In the genomic region with DNA sequence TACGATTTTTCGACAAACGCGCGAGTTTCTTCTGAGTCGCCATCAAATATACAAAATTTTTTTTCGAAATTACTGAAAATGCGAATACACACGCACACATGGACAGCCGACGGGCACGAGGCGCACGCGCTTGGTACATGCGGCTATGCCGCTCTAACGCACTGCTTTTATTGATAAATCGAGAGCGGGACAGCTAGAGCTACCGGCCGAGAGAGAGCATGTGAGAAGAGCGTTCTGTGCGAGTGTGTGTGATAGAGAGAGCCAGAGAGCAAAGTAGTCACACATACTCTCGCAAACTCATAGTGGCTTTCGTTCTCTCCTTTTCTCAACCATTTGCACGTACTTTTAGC, we compare ENCODE assay signal across 2 fruit fly cellular contexts.
TF ChIP-seq lines count a peak whose summit lies in the region.

No protein-coding gene starts in this region.

TF ChIP-seq in whole organism, embryonic, 481 proteins besides CTCF, POLR2A, EP300 and RAD21 (continued from another document):
- TF ChIP-seq z (GFP tag; IDR thresholded peaks at IDR 0.05; lab: Robert Waterston, UW) (0 out of 3 replicates have a peak, but pooled peaks have one; percentile 26), CG18599 (GFP tag; optimal IDR thresholded peaks at IDR 0.05; lab: Kevin White, UChicago) (peak; percentile 18), Eip74EF (GFP tag; optimal IDR thresholded peaks at IDR 0.05; lab: Kevin White, UChicago) (peak in 1 of 2 experiments; percentile 27), CG6272 (GFP tag; IDR thresholded peaks at IDR 0.05; lab: Robert Waterston, UW) (no peak), CG8359 (GFP tag; optimal IDR thresholded peaks at IDR 0.05; lab: Kevin White, UChicago; ENCODE audit: borderline replicate concordance) (peak; percentile 10), so (GFP tag; IDR thresholded peaks at IDR 0.05; lab: Robert Waterston, UW) (no peak), twi (tag; optimal IDR thresholded peaks at IDR 0.05; lab: Kevin White, UChicago) (no peak), pfk (GFP tag; optimal IDR thresholded peaks at IDR 0.05; lab: Kevin White, UChicago) (peak; percentile 0), ewg (GFP tag; optimal IDR thresholded peaks at IDR 0.05; lab: Kevin White, UChicago) (peak; percentile 99), YL-1 (GFP tag; optimal IDR thresholded peaks at IDR 0.05; lab: Kevin White, UChicago) (peak; percentile 71), CG32772 (GFP tag; IDR thresholded peaks at IDR 0.05; lab: Robert Waterston, UW) (peak; percentile 88), CG17912 (GFP tag; optimal IDR thresholded peaks at IDR 0.05; lab: Kevin White, UChicago) (peak; percentile 20), sqz (GFP tag; optimal IDR thresholded peaks at IDR 0.05; lab: Kevin White, UChicago) (peak; percentile 97), zf30C (GFP tag; optimal IDR thresholded peaks at IDR 0.05; lab: Kevin White, UChicago) (peak; percentile 50), phol (tag; optimal IDR thresholded peaks at IDR 0.05; lab: Kevin White, UChicago) (peak; percentile 41), CG32767 (GFP tag; IDR thresholded peaks at IDR 0.05; lab: Robert Waterston, UW) (peak; percentile 80), CG8924 (tag; optimal IDR thresholded peaks at IDR 0.05; lab: Kevin White, UChicago) (no peak), Nf-YC (tag; optimal IDR thresholded peaks at IDR 0.05; lab: Kevin White, UChicago) (peak; percentile 28), CG8478 (optimal IDR thresholded peaks at IDR 0.05; lab: Kevin White, UChicago) (peak; percentile 99), sd (tag; optimal IDR thresholded peaks at IDR 0.05; lab: Kevin White, UChicago) (peak; percentile 59), CG7745 (tag; optimal IDR thresholded peaks at IDR 0.05; lab: Kevin White, UChicago) (peak; percentile 3), CG1832 (GFP tag; optimal IDR thresholded peaks at IDR 0.05; lab: Kevin White, UChicago) (peak; percentile 98), rib (GFP tag; IDR thresholded peaks at IDR 0.05; lab: Robert Waterston, UW) (peak; percentile 75), CG8290 (GFP tag; optimal IDR thresholded peaks at IDR 0.05; lab: Kevin White, UChicago) (no peak), CG8290 (tag; optimal IDR thresholded peaks at IDR 0.05; lab: Kevin White, UChicago) (peak in 1 of 2 experiments; percentile 44), CG4360 (GFP tag; IDR thresholded peaks at IDR 0.05; lab: Robert Waterston, UW) (peak; percentile 43; the same call in 1 of the 2 replicates), nom (GFP tag; optimal IDR thresholded peaks at IDR 0.05; lab: Kevin White, UChicago) (peak; percentile 4), CG9437 (GFP tag; optimal IDR thresholded peaks at IDR 0.05; lab: Kevin White, UChicago) (no peak), ara (GFP tag; IDR thresholded peaks at IDR 0.05; lab: Robert Waterston, UW) (no peak), CG31441 (GFP tag; IDR thresholded peaks at IDR 0.05; lab: Robert Waterston, UW) (no peak), Max (GFP tag; optimal IDR thresholded peaks at IDR 0.05; lab: Kevin White, UChicago) (peak; percentile 35), vvl (GFP tag; IDR thresholded peaks at IDR 0.05; lab: Robert Waterston, UW) (peak; percentile 7; the same call in 1 of the 2 replicates), CG34422 (GFP tag; IDR thresholded peaks at IDR 0.05; lab: Robert Waterston, UW) (peak; percentile 22; the same call in 1 of the 3 replicates), cg (GFP tag; optimal IDR thresholded peaks at IDR 0.05; lab: Kevin White, UChicago) (peak; percentile 99), Dfd (GFP tag; optimal IDR thresholded peaks at IDR 0.05; lab: Kevin White, UChicago) (peak in 1 of 2 experiments; percentile 52), crol (GFP tag; IDR thresholded peaks at IDR 0.05; lab: Robert Waterston, UW) (peak; percentile 31; the same call in 1 of the 2 replicates), peb (GFP tag; IDR thresholded peaks at IDR 0.05; lab: Robert Waterston, UW) (0 out of 2 replicates have a peak, but pooled peaks have one; percentile 21), ci (GFP tag; IDR thresholded peaks at IDR 0.05; lab: Robert Waterston, UW) (peak; percentile 60; the same call in 2 of the 3 replicates), jigr1 (GFP tag; IDR thresholded peaks at IDR 0.05; lab: Robert Waterston, UW) (no peak), abd-A (tag; optimal IDR thresholded peaks at IDR 0.05; lab: Kevin White, UChicago) (peak; percentile 47), CG17802 (tag; optimal IDR thresholded peaks at IDR 0.05; lab: Kevin White, UChicago) (no peak), knrl (GFP tag; IDR thresholded peaks at IDR 0.05; lab: Robert Waterston, UW; ENCODE audit: partially characterized antibody) (no peak), CG2199 (GFP tag; IDR thresholded peaks at IDR 0.05; lab: Robert Waterston, UW) (peak; percentile 52; the same call in 2 of the 3 replicates), CG10321 (GFP tag; IDR thresholded peaks at IDR 0.05; lab: Robert Waterston, UW) (peak; percentile 99), chinmo (GFP tag; IDR thresholded peaks at IDR 0.05; lab: Robert Waterston, UW; ENCODE audit: partially characterized antibody) (peak; percentile 50; the same call in 1 of the 4 replicates), Bteb2 (GFP tag; optimal IDR thresholded peaks at IDR 0.05; lab: Kevin White, UChicago) (no peak), Hey (tag; optimal IDR thresholded peaks at IDR 0.05; lab: Kevin White, UChicago) (peak; percentile 15), ranshi (GFP tag; IDR thresholded peaks at IDR 0.05; lab: Robert Waterston, UW) (no peak), salm (tag; optimal IDR thresholded peaks at IDR 0.05; lab: Kevin White, UChicago) (no peak), Trl (optimal IDR thresholded peaks at IDR 0.05; lab: Kevin White, UChicago) (peak; percentile 97 to 98), Trl (GFP tag; optimal IDR thresholded peaks at IDR 0.05; lab: Kevin White, UChicago) (peak; percentile 38), CG7372 (GFP tag; IDR thresholded peaks at IDR 0.05; lab: Robert Waterston, UW) (no peak), CG6254 (GFP tag; optimal IDR thresholded peaks at IDR 0.05; lab: Kevin White, UChicago) (peak; percentile 26), HLHmδ (GFP tag; optimal IDR thresholded peaks at IDR 0.05; lab: Kevin White, UChicago) (peak; percentile 27), nerfin-1 (tag; optimal IDR thresholded peaks at IDR 0.05; lab: Kevin White, UChicago) (peak; percentile 34), sc (optimal IDR thresholded peaks at IDR 0.05; lab: Kevin White, UChicago) (no peak), sc (GFP tag; optimal IDR thresholded peaks at IDR 0.05; lab: Kevin White, UChicago) (no peak), Deaf1 (tag; optimal IDR thresholded peaks at IDR 0.05; lab: Kevin White, UChicago) (peak; percentile 41)

TF ChIP-seq in whole organism, prepupa, 60 proteins besides CTCF, POLR2A, EP300 and RAD21 (continued from another document):
- TF ChIP-seq ss (GFP tag; optimal IDR thresholded peaks at IDR 0.05; lab: Kevin White, UChicago) (peak; percentile 1 to 38), CG32006 (GFP tag; optimal IDR thresholded peaks at IDR 0.05; lab: Kevin White, UChicago) (peak; percentile 8), CG8119 (GFP tag; IDR thresholded peaks at IDR 0.05; lab: Robert Waterston, UW) (no peak), achi (GFP tag; optimal IDR thresholded peaks at IDR 0.05; lab: Kevin White, UChicago) (no peak)
